Worm (Caenorhabditis elegans) whole organism, early embryonic: ENCODE measurements around the gene eef-1B.1.

ENCODE experiments used
- F13C5.2 ChIP-seq: sonication (generic microtip); optimal IDR thresholded peaks from 2 replicates; lab custom pipeline; 2017; ENCODE audit warnings: mild to moderate bottlenecking, missing genetic modification characterization, inconsistent platforms, missing compliant biosample characterization
- ceh-36 ChIP-seq: sonication (generic microtip); optimal IDR thresholded peaks from 2 replicates; lab custom pipeline; 2016; ENCODE audit warnings: missing genetic modification characterization, inconsistent platforms, missing compliant biosample characterization
- ets-7 ChIP-seq: sonication (generic microtip); optimal IDR thresholded peaks from 2 replicates; lab custom pipeline; 2016; ENCODE audit warnings: missing genotype, missing genetic modification characterization, missing compliant biosample characterization
- hmg-4 ChIP-seq: fragments of 200-800 bp; sonication (Bioruptor generic); optimal IDR thresholded peaks from 2 replicates; lab custom pipeline; 2018; ENCODE audit warnings: mild to moderate bottlenecking, missing genetic modification characterization, missing compliant biosample characterization
- tbx-37 ChIP-seq: fragments of 200-800 bp; sonication (Bioruptor generic); conservative IDR thresholded peaks from 2 replicates; pipeline ENCODE4 v1.3.6; 2022; ENCODE audit warnings: missing genetic modification reagents, missing genetic modification characterization, missing compliant biosample characterization

ce11 chrIII:7979659-7980058 lies 6.5 kb upstream of the eef-1B.1 start, which contains the start of gene clp-1:
- TF ChIP-seq ceh-36 (tag; lab: Kevin White, UChicago) (no peak), F13C5.2 (tag; lab: Kevin White, UChicago) (no peak), tbx-37 (GFP tag; lab: Robert Waterston, UW) (no peak), hmg-4 (GFP tag; lab: Kevin White, UChicago) (no peak), ets-7 (tag; lab: Kevin White, UChicago) (no peak)
